Worm (Caenorhabditis elegans): ENCODE data around the gene K06B4.15.

K06B4.15 gene

DNA sequence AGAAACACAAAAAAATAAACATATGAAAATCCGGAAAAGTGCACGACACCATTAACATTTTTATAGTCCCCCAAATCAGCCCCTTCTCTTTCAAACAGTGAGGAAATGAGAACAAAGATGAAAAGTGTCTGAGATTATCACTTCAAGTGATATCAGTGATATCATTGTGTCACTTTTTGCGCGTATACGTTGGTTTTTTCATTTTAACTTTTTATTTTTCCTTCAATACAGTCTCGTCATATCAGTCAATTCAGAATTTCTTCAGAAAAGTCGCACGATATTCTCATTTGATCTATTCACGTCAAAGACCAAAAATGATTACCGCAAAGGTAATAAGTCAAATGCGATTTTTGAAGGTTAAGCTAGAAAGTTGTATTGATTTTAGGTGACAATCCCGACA, 34.5 kb downstream of the K06B4.15 start, which contains the start of gene twk-34:
Gene twk-34 (plus strand): TSS at position 216 of the 400 bp plus-strand sequence.
- TF ChIP-seq dao-5 (tag; optimal IDR thresholded peaks at IDR 0.05) (no peak), him-1 (tag; optimal IDR thresholded peaks at IDR 0.05) (no peak), W03F9.2 (tag; optimal IDR thresholded peaks at IDR 0.05) (no peak)

- TF ChIP-seq him-1 (tag; optimal IDR thresholded peaks at IDR 0.05), result no peak
- no peak for TF ChIP-seq dao-5 (tag; optimal IDR thresholded peaks at IDR 0.05)
- TF ChIP-seq W03F9.2 (tag; optimal IDR thresholded peaks at IDR 0.05), result no peak
These were observed 37.7 kb downstream of the K06B4.15 start for ce11 chrV:15707982-15708381.

DNA sequence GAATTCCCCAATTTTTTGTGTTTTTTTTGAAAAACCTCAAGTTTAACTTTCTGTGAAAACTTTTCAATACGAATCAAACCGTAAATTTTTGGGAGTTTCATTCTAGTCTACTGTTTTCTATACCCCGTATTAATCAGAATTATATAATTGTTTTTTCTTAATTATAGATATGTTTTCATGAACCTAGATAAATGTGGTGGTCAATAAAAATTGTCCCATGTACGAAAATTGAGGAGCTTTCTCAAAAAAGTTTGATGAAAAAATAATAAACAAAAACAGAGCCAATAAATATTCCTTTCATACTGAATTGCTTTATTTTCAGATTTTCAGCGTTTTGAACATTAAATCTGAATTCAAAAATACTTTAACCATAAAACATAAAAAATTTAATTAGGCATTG, 40.2 kb downstream of the K06B4.15 start, which contains the start of gene Y6E2A.1:
Gene Y6E2A.1 (minus strand): TSS at position 101 of the 400 bp plus-strand sequence.
- TF ChIP-seq dao-5 (tag; optimal IDR thresholded peaks at IDR 0.05) (no peak), W03F9.2 (tag; optimal IDR thresholded peaks at IDR 0.05) (no peak), him-1 (tag; optimal IDR thresholded peaks at IDR 0.05) (no peak)

ce11 chrV:15711898-15712297, 41.7 kb downstream of the K06B4.15 start, which contains the start of gene str-101:
Gene str-101, minus strand, starts transcription at chrV:15711998.
- no peak for TF ChIP-seq W03F9.2 (tag; optimal IDR thresholded peaks at IDR 0.05)
- TF ChIP-seq him-1 (tag; optimal IDR thresholded peaks at IDR 0.05), result no peak
- no peak for TF ChIP-seq dao-5 (tag; optimal IDR thresholded peaks at IDR 0.05)

- no peak for TF ChIP-seq dao-5 (tag; optimal IDR thresholded peaks at IDR 0.05)
- no peak for TF ChIP-seq him-1 (tag; optimal IDR thresholded peaks at IDR 0.05)
- TF ChIP-seq W03F9.2 (tag; optimal IDR thresholded peaks at IDR 0.05), result no peak
These were observed 42.1 kb downstream of the K06B4.15 start for ce11 chrV:15712385-15712784.

DNA sequence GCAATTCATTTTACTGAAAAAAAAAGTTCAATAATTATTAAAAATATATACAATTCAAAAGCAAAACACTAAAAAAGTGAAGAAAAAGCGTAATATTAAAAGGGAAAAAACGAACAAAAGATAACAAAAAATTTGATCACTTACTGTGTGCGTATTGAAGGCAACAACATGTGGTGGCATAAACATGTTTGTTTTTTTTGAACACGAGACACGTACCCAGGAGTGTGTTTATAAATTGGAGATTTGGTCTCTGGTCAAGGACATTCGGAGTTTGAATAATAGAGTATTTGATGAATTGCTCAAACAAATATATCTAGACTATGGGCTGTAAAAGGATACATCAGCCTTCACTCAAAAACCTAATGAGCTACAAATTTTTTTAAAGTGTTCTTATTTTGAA, 45.4 kb downstream of the K06B4.15 start:
- no peak for TF ChIP-seq dao-5 (tag; optimal IDR thresholded peaks at IDR 0.05)
- TF ChIP-seq him-1 (tag; optimal IDR thresholded peaks at IDR 0.05), result no peak
- TF ChIP-seq W03F9.2 (tag; optimal IDR thresholded peaks at IDR 0.05), result no peak

DNA sequence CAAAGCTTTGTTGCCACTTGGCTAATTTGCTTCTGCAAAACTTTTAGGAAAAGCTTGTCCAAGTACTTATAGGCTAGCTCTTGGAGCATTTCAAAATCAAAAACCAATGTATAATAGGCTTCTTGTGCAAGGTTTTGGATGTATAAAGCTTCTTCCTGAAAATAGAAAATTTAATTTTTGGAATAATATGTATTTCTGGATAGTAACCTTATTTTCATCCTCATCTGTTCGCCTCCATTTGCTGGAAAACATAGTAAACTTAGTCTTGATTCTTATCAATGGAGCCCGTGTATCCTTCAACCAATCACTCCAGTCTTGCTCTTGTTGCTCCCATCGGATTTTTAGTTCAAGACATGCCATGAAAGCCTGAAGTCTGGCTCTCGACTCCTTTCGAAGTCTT, 46.4 kb downstream of the K06B4.15 start, which contains the start of gene Y6E2A.4:
Gene Y6E2A.4 (minus strand): TSS at position 101 of the 400 bp plus-strand sequence.
- TF ChIP-seq him-1 (tag; optimal IDR thresholded peaks at IDR 0.05) (no peak), W03F9.2 (tag; optimal IDR thresholded peaks at IDR 0.05) (no peak), dao-5 (tag; optimal IDR thresholded peaks at IDR 0.05) (no peak)

ce11 chrV:15718562-15718961, 48.3 kb downstream of the K06B4.15 start, which contains the start of gene Y6E2A.5:
Gene Y6E2A.5, minus strand, starts transcription at chrV:15718662.
- TF ChIP-seq W03F9.2 (tag; optimal IDR thresholded peaks at IDR 0.05) (no peak), him-1 (tag; optimal IDR thresholded peaks at IDR 0.05) (no peak), dao-5 (tag; optimal IDR thresholded peaks at IDR 0.05) (no peak)

ce11 chrV:15719570-15719969, 49.3 kb downstream of the K06B4.15 start, which contains the start of gene Y6E2A.7:
Gene Y6E2A.7, plus strand, starts transcription at chrV:15719870.
- no peak for TF ChIP-seq him-1 (tag; optimal IDR thresholded peaks at IDR 0.05)
- TF ChIP-seq dao-5 (tag; optimal IDR thresholded peaks at IDR 0.05), result no peak
- TF ChIP-seq W03F9.2 (tag; optimal IDR thresholded peaks at IDR 0.05), result no peak

DNA sequence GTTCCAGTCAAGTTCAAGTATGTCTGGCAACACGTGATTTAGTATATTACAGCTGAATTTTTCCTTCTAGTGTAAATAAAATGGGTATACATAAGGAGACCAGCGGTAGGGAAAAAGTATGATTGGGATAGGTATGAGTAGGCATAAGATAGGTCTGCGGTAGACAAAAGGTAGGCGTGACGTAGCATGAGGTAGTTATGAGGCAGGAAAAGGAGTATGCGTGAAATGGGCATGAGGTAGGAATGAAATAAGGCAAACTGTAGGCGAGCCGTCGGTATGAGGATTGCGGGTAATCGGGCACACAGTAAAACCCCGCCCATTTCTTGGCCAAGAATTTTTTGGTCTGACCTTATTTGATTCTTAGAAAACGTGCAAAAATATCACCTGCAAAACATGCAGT, 51.2 kb downstream of the K06B4.15 start:
- TF ChIP-seq W03F9.2 (tag; optimal IDR thresholded peaks at IDR 0.05), result no peak
- TF ChIP-seq him-1 (tag; optimal IDR thresholded peaks at IDR 0.05), result no peak
- TF ChIP-seq dao-5 (tag; optimal IDR thresholded peaks at IDR 0.05), result no peak

Data from whole organism, L4/young adult.